Fruit fly (Drosophila melanogaster): Measurements from ENCODE around the gene Ufd4.

- no peak for TF ChIP-seq ttk (optimal IDR thresholded peaks at IDR 0.05)
- no peak for TF ChIP-seq psq (optimal IDR thresholded peaks at IDR 0.05)
These were observed 9.8 kb upstream of the Ufd4 start, which contains the start of gene CG13138 for dm6 chr2L:10301918-10302317.
